Fruit fly (Drosophila melanogaster) whole organism, embryonic: ENCODE data around the gene Lrch.
A peak's percentile ranks its signal among the peaks of the same experiment; 100 is the strongest.

Source experiments
- Atf-2 ChIP-seq: fragments of 200-800 bp; sonication (Bioruptor generic); optimal IDR thresholded peaks from 2 replicates; lab custom pipeline; 2016; ENCODE audit warnings: missing biosample characterization, missing genetic modification characterization
- Atf3 ChIP-seq: fragments of 200-800 bp; sonication (Bioruptor generic); optimal IDR thresholded peaks from 3 replicates; lab custom pipeline; 2016; ENCODE audit warnings: missing biosample characterization, missing genetic modification characterization
- CG10959 ChIP-seq: fragments of 200-800 bp; sonication (Bioruptor generic); IDR thresholded peaks from 2 replicates; pipeline ENCODE4 v1.3.6; 2022; ENCODE audit warnings: missing biosample characterization, missing genetic modification characterization
- CG10979 ChIP-seq: fragments of 200-800 bp; sonication (Bioruptor generic); optimal IDR thresholded peaks from 2 replicates; lab custom pipeline; 2018; ENCODE audit warnings: missing biosample characterization, mild to moderate bottlenecking, missing genetic modification characterization, moderate library complexity
- CG11504 ChIP-seq: fragments of 200-800 bp; sonication (Bioruptor generic); optimal IDR thresholded peaks from 3 replicates; lab custom pipeline; 2019; ENCODE audit warnings: missing biosample characterization, mild to moderate bottlenecking, missing genetic modification characterization, moderate library complexity
- CG14441 ChIP-seq: fragments of 200-800 bp; sonication (Bioruptor generic); IDR thresholded peaks from 2 replicates; pipeline ENCODE4 v1.3.6; 2022; ENCODE audit warnings: missing biosample characterization, missing genetic modification characterization
- CG15514 ChIP-seq: fragments of 200-800 bp; sonication (Bioruptor generic); optimal IDR thresholded peaks from 3 replicates; lab custom pipeline; 2017; ENCODE audit warnings: missing biosample characterization, missing genetic modification characterization, mild to moderate bottlenecking, moderate library complexity, missing genetic modification reagents
- CG17328 ChIP-seq: fragments of 200-800 bp; sonication (Bioruptor generic); IDR thresholded peaks from 2 replicates; pipeline ENCODE4 v1.3.6; 2022; ENCODE audit warnings: missing biosample characterization, missing genetic modification characterization
- CG17829 ChIP-seq: fragments of 200-800 bp; optimal IDR thresholded peaks from 2 replicates; lab custom pipeline; 2019; ENCODE audit warnings: missing biosample characterization, mild to moderate bottlenecking, missing genetic modification characterization, moderate library complexity
- CG31441 ChIP-seq: fragments of 200-800 bp; sonication (Bioruptor generic); IDR thresholded peaks from 2 replicates; pipeline ENCODE4 v1.3.6; 2022; ENCODE audit warnings: missing biosample characterization, missing genetic modification characterization
- CG6272 ChIP-seq: fragments of 200-800 bp; sonication (Bioruptor generic); IDR thresholded peaks from 2 replicates; pipeline ENCODE4 v1.3.6; 2022; ENCODE audit warnings: missing biosample characterization, missing genetic modification characterization
- CG6765 ChIP-seq: fragments of 200-800 bp; sonication (Bioruptor generic); optimal IDR thresholded peaks from 3 replicates; lab custom pipeline; 2017; ENCODE audit warnings: missing biosample characterization, mild to moderate bottlenecking, missing genetic modification characterization
- CG8924 ChIP-seq: fragments of 200-800 bp; optimal IDR thresholded peaks from 3 replicates; lab custom pipeline; 2019; ENCODE audit warnings: missing biosample characterization, mild to moderate bottlenecking, missing genetic modification characterization, moderate library complexity
- CG9727 ChIP-seq: fragments of 200-800 bp; sonication (Bioruptor generic); optimal IDR thresholded peaks from 3 replicates; lab custom pipeline; 2017; ENCODE audit warnings: missing biosample characterization, mild to moderate bottlenecking, missing genetic modification characterization
- Camta ChIP-seq: fragments of 200-800 bp; sonication (Bioruptor generic); optimal IDR thresholded peaks from 2 replicates; lab custom pipeline; 2016; ENCODE audit warnings: missing biosample characterization, missing genetic modification characterization
- Eip74EF ChIP-seq, 2 experiments: fragments of 200-800 bp in 1 of 2; fragments of >200 bp in 1 of 2; sonication (Bioruptor generic) in 1 of 2; optimal IDR thresholded peaks; 2 replicates each; lab custom pipeline; 2017 to 2019; ENCODE audit warnings: missing biosample characterization in 2 of 2, missing genetic modification characterization in 2 of 2, mild to moderate bottlenecking in 1 of 2, moderate library complexity in 1 of 2
- Elba2 ChIP-seq: fragments of 200-800 bp; sonication (Bioruptor generic); optimal IDR thresholded peaks from 3 replicates; lab custom pipeline; 2016; ENCODE audit warnings: missing biosample characterization, missing genetic modification characterization
- Ets97D ChIP-seq: fragments of 200-800 bp; sonication (Bioruptor generic); optimal IDR thresholded peaks from 3 replicates; lab custom pipeline; 2016; ENCODE audit warnings: missing biosample characterization, missing genetic modification characterization
- Hand ChIP-seq: fragments of 200-800 bp; sonication (Bioruptor generic); optimal IDR thresholded peaks from 2 replicates; lab custom pipeline; 2017; ENCODE audit warnings: mild to moderate bottlenecking, missing biosample characterization, missing genetic modification reagents, missing genetic modification characterization
- Hr51 ChIP-seq, 2 experiments: fragments of 200-800 bp; sonication (Bioruptor generic); optimal IDR thresholded peaks; 2 replicates in 1 of 2; 3 replicates in 1 of 2; lab custom pipeline; 2016 to 2018; ENCODE audit warnings: missing biosample characterization in 2 of 2, missing genetic modification characterization in 2 of 2, mild to moderate bottlenecking in 1 of 2, moderate library complexity in 1 of 2
- Jarid2 ChIP-seq: fragments of 200-800 bp; sonication (Bioruptor generic); optimal IDR thresholded peaks from 3 replicates; lab custom pipeline; 2017; ENCODE audit warnings: mild to moderate bottlenecking, missing biosample characterization, missing genetic modification reagents, missing genetic modification characterization
- Med ChIP-seq: fragments of 200-800 bp; sonication (Bioruptor generic); peaks from one replicate; lab custom pipeline; 2016; ENCODE audit warnings: missing biosample characterization, missing genetic modification characterization, mild to moderate bottlenecking, inconsistent platforms, moderate library complexity
- NC2β ChIP-seq: fragments of 200-800 bp; sonication (Bioruptor generic); optimal IDR thresholded peaks from 2 replicates; lab custom pipeline; 2016; ENCODE audit warnings: missing biosample characterization, missing genetic modification characterization
- NfI ChIP-seq: fragments of 200-800 bp; sonication (Bioruptor generic); optimal IDR thresholded peaks from 3 replicates; lab custom pipeline; 2018; ENCODE audit warnings: missing biosample characterization, mild to moderate bottlenecking, missing genetic modification characterization, moderate library complexity
- Poxn ChIP-seq: fragments of 200-800 bp; sonication (Bioruptor generic); IDR thresholded peaks from 2 replicates; pipeline ENCODE4 v1.3.6; 2022; ENCODE audit warnings: missing biosample characterization, missing genetic modification characterization
- Side ChIP-seq: fragments of 200-800 bp; sonication (Bioruptor generic); optimal IDR thresholded peaks from 2 replicates; lab custom pipeline; 2016; ENCODE audit warnings: missing biosample characterization, missing genetic modification characterization
- Sin3A ChIP-seq: fragments of >200 bp; optimal IDR thresholded peaks from 2 replicates; lab custom pipeline; 2018
- Sry-β ChIP-seq: fragments of 200-800 bp; sonication (Bioruptor generic); optimal IDR thresholded peaks from 2 replicates; lab custom pipeline; 2018; ENCODE audit warnings: missing biosample characterization, mild to moderate bottlenecking, missing genetic modification characterization, moderate library complexity
- Sry-δ ChIP-seq: fragments of 200-800 bp; sonication (Bioruptor generic); optimal IDR thresholded peaks from 2 replicates; lab custom pipeline; 2016; ENCODE audit warnings: missing biosample characterization, missing genetic modification characterization
- ac ChIP-seq: fragments of 200-800 bp; sonication (Bioruptor generic); optimal IDR thresholded peaks from 3 replicates; lab custom pipeline; 2017; ENCODE audit warnings: missing biosample characterization, mild to moderate bottlenecking, missing genetic modification characterization
- al ChIP-seq: fragments of 200-800 bp; sonication (Bioruptor generic); IDR thresholded peaks from 2 replicates; pipeline ENCODE4 v1.3.6; 2022; ENCODE audit warnings: missing biosample characterization, missing genetic modification characterization
- cwo ChIP-seq: fragments of 200-800 bp; sonication (Bioruptor generic); optimal IDR thresholded peaks from 3 replicates; lab custom pipeline; 2017; ENCODE audit warnings: missing biosample characterization, missing genetic modification characterization, mild to moderate bottlenecking, moderate library complexity, missing genetic modification reagents
- esg ChIP-seq: fragments of 200-800 bp; sonication (Bioruptor generic); conservative IDR thresholded peaks from 2 replicates; pipeline ENCODE4 v1.3.6; 2022; ENCODE audit warnings: missing biosample characterization, missing genetic modification characterization
- fd3F ChIP-seq: fragments of 200-800 bp; sonication (Bioruptor generic); optimal IDR thresholded peaks from 2 replicates; lab custom pipeline; 2018; ENCODE audit warnings: missing biosample characterization, mild to moderate bottlenecking, missing genetic modification characterization, moderate library complexity
- ftz-f1 ChIP-seq: fragments of 200-800 bp; sonication (Bioruptor generic); optimal IDR thresholded peaks from 2 replicates; lab custom pipeline; 2016; ENCODE audit warnings: missing biosample characterization, missing genetic modification characterization
- gem ChIP-seq: fragments of 200-800 bp; sonication (Bioruptor generic); optimal IDR thresholded peaks from 2 replicates; lab custom pipeline; 2019; ENCODE audit warnings: missing biosample characterization, mild to moderate bottlenecking, missing genetic modification characterization, moderate library complexity
- gfzf ChIP-seq: fragments of 200-800 bp; sonication (Bioruptor generic); optimal IDR thresholded peaks from 2 replicates; lab custom pipeline; 2016; ENCODE audit warnings: missing biosample characterization, mild to moderate bottlenecking, missing genetic modification characterization, moderate library complexity
- hbn ChIP-seq: fragments of 200-800 bp; sonication (Bioruptor generic); IDR thresholded peaks from 2 replicates; pipeline ENCODE4 v1.3.6; 2022; ENCODE audit warnings: missing biosample characterization, missing genetic modification characterization; ENCODE audit not compliant: partially characterized antibody
- ken ChIP-seq: fragments of 200-800 bp; sonication (Bioruptor generic); IDR thresholded peaks from 3 replicates; pipeline ENCODE4 v1.3.6; 2022; ENCODE audit warnings: missing biosample characterization, missing genetic modification characterization
- klu ChIP-seq: fragments of 200-800 bp; sonication (Bioruptor generic); IDR thresholded peaks from 2 replicates; pipeline ENCODE4 v1.3.6; 2022; ENCODE audit warnings: missing biosample characterization, missing genetic modification characterization
- knrl ChIP-seq: fragments of 200-800 bp; sonication (Bioruptor generic); IDR thresholded peaks from 3 replicates; pipeline ENCODE4 v1.3.6; 2022; ENCODE audit warnings: missing biosample characterization, missing genetic modification characterization; ENCODE audit not compliant: partially characterized antibody
- lbe ChIP-seq: fragments of 200-800 bp; sonication (Bioruptor generic); optimal IDR thresholded peaks from 2 replicates; lab custom pipeline; 2016; ENCODE audit warnings: missing biosample characterization, mild to moderate bottlenecking, missing genetic modification characterization
- nau ChIP-seq: fragments of 200-800 bp; sonication (Bioruptor generic); optimal IDR thresholded peaks from 3 replicates; lab custom pipeline; 2017; ENCODE audit warnings: missing biosample characterization, mild to moderate bottlenecking, missing genetic modification characterization, missing genetic modification reagents
- oc ChIP-seq: fragments of 200-800 bp; sonication (Bioruptor generic); optimal IDR thresholded peaks from 2 replicates; lab custom pipeline; 2018; ENCODE audit warnings: missing biosample characterization, mild to moderate bottlenecking, missing genetic modification characterization, moderate library complexity
- odd ChIP-seq: fragments of 200-800 bp; sonication (Bioruptor generic); optimal IDR thresholded peaks from 2 replicates; lab custom pipeline; 2017; ENCODE audit warnings: missing biosample characterization, mild to moderate bottlenecking, missing genetic modification characterization
- ro ChIP-seq: fragments of 200-800 bp; sonication (Bioruptor generic); IDR thresholded peaks from 2 replicates; pipeline ENCODE4 v1.3.6; 2022; ENCODE audit warnings: missing biosample characterization, missing genetic modification characterization
- salm ChIP-seq: fragments of 200-800 bp; sonication (Bioruptor generic); optimal IDR thresholded peaks from 2 replicates; lab custom pipeline; 2018; ENCODE audit warnings: missing biosample characterization, mild to moderate bottlenecking, missing genetic modification characterization
- tap ChIP-seq: fragments of 200-800 bp; optimal IDR thresholded peaks from 3 replicates; lab custom pipeline; 2019; ENCODE audit warnings: missing biosample characterization, mild to moderate bottlenecking, missing genetic modification characterization, moderate library complexity
- tio ChIP-seq: fragments of 200-800 bp; sonication (Bioruptor generic); optimal IDR thresholded peaks from 2 replicates; lab custom pipeline; 2017; ENCODE audit warnings: missing biosample characterization, missing genetic modification characterization, inconsistent platforms
- twi ChIP-seq: fragments of 200-800 bp; optimal IDR thresholded peaks from 2 replicates; lab custom pipeline; 2019; ENCODE audit warnings: missing biosample characterization, mild to moderate bottlenecking, missing genetic modification characterization, moderate library complexity
- vvl ChIP-seq: fragments of 200-800 bp; sonication (Bioruptor generic); IDR thresholded peaks from 2 replicates; pipeline ENCODE4 v1.3.6; 2022; ENCODE audit warnings: missing biosample characterization, missing genetic modification characterization

Lrch gene

DNA sequence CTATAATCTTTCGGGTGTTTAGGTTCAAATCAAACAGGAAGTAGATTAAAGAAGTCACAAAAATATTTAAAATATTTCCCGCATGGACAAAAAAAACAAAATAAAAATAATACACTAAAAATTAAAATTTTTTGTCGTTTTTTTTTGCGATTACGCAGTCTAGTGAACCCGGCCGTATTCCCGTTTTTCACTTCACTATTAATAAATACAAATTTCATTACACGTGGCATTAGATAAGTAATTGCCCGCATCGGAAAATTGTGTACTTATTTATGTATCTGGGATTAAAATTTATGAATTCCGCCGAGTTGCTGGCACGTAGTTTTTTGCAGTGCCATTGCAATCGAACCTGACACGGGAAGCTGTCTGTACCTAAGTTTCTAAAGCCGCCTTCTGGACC lies 43.3 kb upstream of the Lrch start:
- TF ChIP-seq Hand (GFP tag; lab: Kevin White, UChicago) (no peak), CG31441 (GFP tag; lab: Robert Waterston, UW) (no peak), CG17328 (peak; percentile 16; the same call in 1 of the 2 replicates), fd3F (GFP tag; lab: Kevin White, UChicago) (no peak), CG6272 (no peak), oc (tag; lab: Kevin White, UChicago) (no peak), vvl (GFP tag; lab: Robert Waterston, UW) (no peak), tio (GFP tag; lab: Kevin White, UChicago) (no peak), NC2β (no peak), CG8924 (no peak), NfI (GFP tag; lab: Kevin White, UChicago) (no peak), Jarid2 (GFP tag; lab: Kevin White, UChicago) (no peak), Side (GFP tag; lab: Kevin White, UChicago) (no peak), CG6765 (GFP tag; lab: Kevin White, UChicago) (no peak), Eip74EF (GFP tag; optimal IDR thresholded peaks at IDR 0.05; lab: Kevin White, UChicago) (no peak), Ets97D (GFP tag; lab: Kevin White, UChicago) (no peak), CG11504 (peak; percentile 15), hbn (no peak), klu (GFP tag; lab: Robert Waterston, UW) (no peak), gem (tag; lab: Kevin White, UChicago) (peak; percentile 16), CG15514 (GFP tag; lab: Kevin White, UChicago) (no peak), odd (GFP tag; lab: Kevin White, UChicago) (no peak), esg (GFP tag; lab: Robert Waterston, UW) (no peak), Poxn (GFP tag; lab: Robert Waterston, UW) (no peak), CG9727 (GFP tag; lab: Kevin White, UChicago) (no peak), Sry-δ (GFP tag; lab: Kevin White, UChicago) (no peak), Med (GFP tag; lab: Kevin White, UChicago) (peak; percentile 73), cwo (GFP tag; lab: Kevin White, UChicago) (no peak), ken (no peak), lbe (no peak), Atf-2 (GFP tag; lab: Kevin White, UChicago) (no peak), ac (no peak), Sry-β (GFP tag; lab: Kevin White, UChicago) (no peak), Hr51 (GFP tag; optimal IDR thresholded peaks at IDR 0.05; lab: Kevin White, UChicago) (peak in 1 of 2 experiments; percentile 22), CG17829 (tag; lab: Kevin White, UChicago) (no peak), ro (GFP tag; lab: Robert Waterston, UW) (no peak), al (GFP tag; lab: Robert Waterston, UW) (no peak), CG14441 (GFP tag; lab: Robert Waterston, UW) (peak; percentile 29; the same call in 1 of the 2 replicates), gfzf (no peak), tap (tag; lab: Kevin White, UChicago) (no peak), salm (tag; lab: Kevin White, UChicago) (no peak), Elba2 (no peak), Atf3 (GFP tag; lab: Kevin White, UChicago) (no peak), nau (GFP tag; lab: Kevin White, UChicago) (no peak), Sin3A (lab: Kevin White, UChicago) (no peak), CG10979 (tag; lab: Kevin White, UChicago) (no peak), ftz-f1 (GFP tag; lab: Kevin White, UChicago) (no peak), knrl (GFP tag; lab: Robert Waterston, UW) (no peak), Camta (GFP tag; lab: Kevin White, UChicago) (no peak), CG10959 (no peak), twi (tag; lab: Kevin White, UChicago) (no peak)
